Fruit fly (Drosophila melanogaster) whole organism, embryonic: ENCODE measurements around the gene Jhbp7.

Experiments
- Blimp-1 ChIP-seq: fragments of 200-800 bp; sonication (Bioruptor generic); optimal IDR thresholded peaks from 3 replicates; lab custom pipeline; 2018; ENCODE audit warnings: missing biosample characterization, missing genetic modification characterization, mild to moderate bottlenecking, moderate library complexity, missing genetic modification reagents
- D19B ChIP-seq: fragments of 200-800 bp; sonication (Bioruptor generic); optimal IDR thresholded peaks from 2 replicates; lab custom pipeline; 2017; ENCODE audit warnings: missing biosample characterization, mild to moderate bottlenecking, missing genetic modification characterization

- TF ChIP-seq D19B (GFP tag; lab: Kevin White, UChicago) (no peak), Blimp-1 (GFP tag; lab: Kevin White, UChicago) (no peak)
Observed at dm6 chr3R:25279796-25280350, 42.5 kb downstream of the Jhbp7 start, which contains the start of gene CG10514.
